Fruit fly (Drosophila melanogaster) whole organism, embryonic: ENCODE measurements around the gene PIG-U.

ENCODE experiments used
- Adf1 ChIP-seq: fragments of 200-800 bp; sonication (Bioruptor generic); IDR thresholded peaks from 2 replicates; pipeline ENCODE4 v1.3.6; 2022; ENCODE audit warnings: missing biosample characterization, missing genetic modification characterization
- Atf6 ChIP-seq: fragments of 200-800 bp; sonication (Bioruptor generic); IDR thresholded peaks from 2 replicates; pipeline ENCODE4 v1.3.6; 2022; ENCODE audit warnings: missing biosample characterization, missing genetic modification characterization
- Bteb2 ChIP-seq: fragments of 200-800 bp; sonication (Bioruptor generic); optimal IDR thresholded peaks from 2 replicates; lab custom pipeline; 2016; ENCODE audit warnings: missing biosample characterization, missing genetic modification characterization
- CG12391 ChIP-seq: fragments of 200-800 bp; sonication (Bioruptor generic); optimal IDR thresholded peaks from 3 replicates; lab custom pipeline; 2018; ENCODE audit warnings: missing biosample characterization, mild to moderate bottlenecking, missing genetic modification characterization, moderate library complexity
- CG13775 ChIP-seq: fragments of 200-800 bp; sonication (Bioruptor generic); optimal IDR thresholded peaks from 3 replicates; lab custom pipeline; 2017; ENCODE audit warnings: missing biosample characterization, mild to moderate bottlenecking, missing genetic modification characterization
- CG14860 ChIP-seq: fragments of 200-800 bp; sonication (Bioruptor generic); IDR thresholded peaks from 3 replicates; pipeline ENCODE4 v1.3.6; 2022; ENCODE audit warnings: missing biosample characterization, missing genetic modification characterization; ENCODE audit not compliant: partially characterized antibody
- CG15073 ChIP-seq: fragments of 200-800 bp; sonication (Bioruptor generic); optimal IDR thresholded peaks from 2 replicates; lab custom pipeline; 2016; ENCODE audit warnings: missing biosample characterization, missing genetic modification characterization
- CG17385 ChIP-seq: fragments of 200-800 bp; sonication (Bioruptor generic); optimal IDR thresholded peaks from 3 replicates; lab custom pipeline; 2018; ENCODE audit warnings: missing biosample characterization, mild to moderate bottlenecking, missing genetic modification characterization
- CG3065 ChIP-seq: fragments of 200-800 bp; sonication (Bioruptor generic); optimal IDR thresholded peaks from 2 replicates; lab custom pipeline; 2016; ENCODE audit warnings: missing biosample characterization, missing genetic modification characterization
- CG31388 ChIP-seq: fragments of 200-800 bp; sonication (Bioruptor generic); optimal IDR thresholded peaks from 2 replicates; lab custom pipeline; 2016; ENCODE audit warnings: missing biosample characterization, missing genetic modification characterization
- CG4404 ChIP-seq: fragments of 200-800 bp; sonication (Bioruptor generic); IDR thresholded peaks from 2 replicates; pipeline ENCODE4 v1.3.6; 2022; ENCODE audit warnings: missing biosample characterization, missing genetic modification characterization
- CG6654 ChIP-seq: fragments of 200-800 bp; sonication (Bioruptor generic); optimal IDR thresholded peaks from 2 replicates; lab custom pipeline; 2017; ENCODE audit warnings: missing biosample characterization, mild to moderate bottlenecking, missing genetic modification characterization
- CG6791 ChIP-seq: fragments of 200-800 bp; sonication (Bioruptor generic); IDR thresholded peaks from 3 replicates; pipeline ENCODE4 v1.3.6; 2022; ENCODE audit warnings: missing biosample characterization, missing genetic modification characterization; ENCODE audit not compliant: partially characterized antibody
- CG6854 ChIP-seq: fragments of 200-800 bp; sonication (Bioruptor generic); optimal IDR thresholded peaks from 3 replicates; lab custom pipeline; 2017; ENCODE audit warnings: missing biosample characterization, mild to moderate bottlenecking, missing genetic modification characterization
- CG7786 ChIP-seq: fragments of 200-800 bp; sonication (Bioruptor generic); optimal IDR thresholded peaks from 2 replicates; lab custom pipeline; 2016; ENCODE audit warnings: missing biosample characterization, missing genetic modification characterization
- CG8924 ChIP-seq: fragments of 200-800 bp; optimal IDR thresholded peaks from 3 replicates; lab custom pipeline; 2019; ENCODE audit warnings: missing biosample characterization, mild to moderate bottlenecking, missing genetic modification characterization, moderate library complexity
- CrebB ChIP-seq: fragments of 200-800 bp; sonication (Bioruptor generic); optimal IDR thresholded peaks from 3 replicates; lab custom pipeline; 2018; ENCODE audit warnings: missing biosample characterization, mild to moderate bottlenecking, missing genetic modification characterization
- D ChIP-seq, 2 experiments: fragments of 200-800 bp in 1 of 2; fragments of >200 bp in 1 of 2; sonication (Bioruptor generic) in 1 of 2; optimal IDR thresholded peaks; 2 replicates in 1 of 2; 3 replicates in 1 of 2; lab custom pipeline; 2017; ENCODE audit warnings: mild to moderate bottlenecking in 1 of 2, missing biosample characterization in 1 of 2, missing genetic modification characterization in 1 of 2, missing genetic modification reagents in 1 of 2
- D19B ChIP-seq: fragments of 200-800 bp; sonication (Bioruptor generic); optimal IDR thresholded peaks from 2 replicates; lab custom pipeline; 2017; ENCODE audit warnings: missing biosample characterization, mild to moderate bottlenecking, missing genetic modification characterization
- Deaf1 ChIP-seq: fragments of 200-800 bp; optimal IDR thresholded peaks from 3 replicates; lab custom pipeline; 2019; ENCODE audit warnings: missing biosample characterization, mild to moderate bottlenecking, missing genetic modification characterization, moderate library complexity
- Dek ChIP-seq: fragments of 200-800 bp; sonication (Bioruptor generic); optimal IDR thresholded peaks from 3 replicates; lab custom pipeline; 2019; ENCODE audit warnings: missing biosample characterization, mild to moderate bottlenecking, missing genetic modification characterization, moderate library complexity
- Doc3 ChIP-seq: fragments of 200-800 bp; sonication (Bioruptor generic); IDR thresholded peaks from 3 replicates; pipeline ENCODE4 v1.3.6; 2022; ENCODE audit warnings: missing biosample characterization, missing genetic modification characterization; ENCODE audit not compliant: partially characterized antibody
- Ets97D ChIP-seq: fragments of 200-800 bp; sonication (Bioruptor generic); optimal IDR thresholded peaks from 3 replicates; lab custom pipeline; 2016; ENCODE audit warnings: missing biosample characterization, missing genetic modification characterization
- Hmr ChIP-seq: fragments of 200-800 bp; sonication (Bioruptor generic); optimal IDR thresholded peaks from 3 replicates; lab custom pipeline; 2017; ENCODE audit warnings: mild to moderate bottlenecking, missing biosample characterization, missing genetic modification reagents, missing genetic modification characterization
- Hr51 ChIP-seq, 2 experiments: fragments of 200-800 bp; sonication (Bioruptor generic); optimal IDR thresholded peaks; 2 replicates in 1 of 2; 3 replicates in 1 of 2; lab custom pipeline; 2016 to 2018; ENCODE audit warnings: missing biosample characterization in 2 of 2, missing genetic modification characterization in 2 of 2, mild to moderate bottlenecking in 1 of 2, moderate library complexity in 1 of 2
- MBD-R2 ChIP-seq: fragments of 200-800 bp; sonication (Bioruptor generic); IDR thresholded peaks from 2 replicates; pipeline ENCODE4 v1.3.6; 2022; ENCODE audit warnings: missing biosample characterization, missing genetic modification characterization
- Myb ChIP-seq: fragments of 200-800 bp; sonication (Bioruptor generic); optimal IDR thresholded peaks from 2 replicates; lab custom pipeline; 2016; ENCODE audit warnings: missing biosample characterization, missing genetic modification characterization
- Neu2 ChIP-seq: fragments of 200-800 bp; sonication (Bioruptor generic); optimal IDR thresholded peaks from 3 replicates; lab custom pipeline; 2016; ENCODE audit warnings: missing biosample characterization, missing genetic modification characterization, borderline replicate concordance
- Optix ChIP-seq: fragments of 200-800 bp; sonication (Bioruptor generic); IDR thresholded peaks from 3 replicates; pipeline ENCODE4 v1.3.6; 2022; ENCODE audit warnings: missing biosample characterization, missing genetic modification characterization
- aop ChIP-seq: fragments of 200-800 bp; sonication (Bioruptor generic); IDR thresholded peaks from 2 replicates; pipeline ENCODE4 v1.3.6; 2022; ENCODE audit warnings: missing biosample characterization, missing genetic modification characterization
- chinmo ChIP-seq: fragments of 200-800 bp; sonication (Bioruptor generic); IDR thresholded peaks from 4 replicates; pipeline ENCODE4 v1.3.6; 2022; ENCODE audit warnings: missing biosample characterization, missing genetic modification characterization; ENCODE audit not compliant: partially characterized antibody
- chn ChIP-seq: fragments of 200-800 bp; sonication (Bioruptor generic); optimal IDR thresholded peaks from 2 replicates; lab custom pipeline; 2016; ENCODE audit warnings: missing biosample characterization, missing genetic modification characterization
- dmrt99B ChIP-seq: fragments of 200-800 bp; sonication (Bioruptor generic); optimal IDR thresholded peaks from 2 replicates; lab custom pipeline; 2018; ENCODE audit warnings: missing biosample characterization, mild to moderate bottlenecking, missing genetic modification characterization, moderate library complexity
- eve ChIP-seq, 2 experiments: fragments of >200 bp; optimal IDR thresholded peaks; 2 replicates each; lab custom pipeline; 2017; ENCODE audit warnings: missing biosample characterization in 2 of 2, missing genetic modification characterization in 2 of 2
- fd102C ChIP-seq: fragments of 200-800 bp; sonication (Bioruptor generic); optimal IDR thresholded peaks from 2 replicates; lab custom pipeline; 2018; ENCODE audit warnings: missing biosample characterization, mild to moderate bottlenecking, missing genetic modification characterization, moderate library complexity
- gsb-n ChIP-seq: fragments of 200-800 bp; sonication (Bioruptor generic); optimal IDR thresholded peaks from 3 replicates; lab custom pipeline; 2018; ENCODE audit warnings: missing biosample characterization, mild to moderate bottlenecking, missing genetic modification characterization
- maf-S ChIP-seq: fragments of 200-800 bp; sonication (Bioruptor generic); optimal IDR thresholded peaks from 2 replicates; lab custom pipeline; 2016; ENCODE audit warnings: missing biosample characterization, missing genetic modification characterization
- nerfin-1 ChIP-seq: fragments of 200-800 bp; sonication (Bioruptor generic); optimal IDR thresholded peaks from 3 replicates; lab custom pipeline; 2019; ENCODE audit warnings: missing biosample characterization, mild to moderate bottlenecking, missing genetic modification characterization, moderate library complexity
- pan ChIP-seq, 4 experiments: fragments of >200 bp in 3 of 4; fragments of 200-800 bp in 1 of 4; sonication (Bioruptor generic) in 1 of 4; optimal IDR thresholded peaks in 3 of 4; IDR thresholded peaks in 1 of 4; 2 replicates each; pipeline versions ENCODE4 v1.3.6 to Lab custom; 2017 to 2022; ENCODE audit warnings: missing biosample characterization in 2 of 4, missing genetic modification characterization in 2 of 4, mixed read lengths in 1 of 4
- ro ChIP-seq: fragments of 200-800 bp; sonication (Bioruptor generic); IDR thresholded peaks from 2 replicates; pipeline ENCODE4 v1.3.6; 2022; ENCODE audit warnings: missing biosample characterization, missing genetic modification characterization
- sc ChIP-seq, 3 experiments: fragments of >200 bp in 2 of 3; fragments of 200-800 bp in 1 of 3; sonication (Bioruptor generic) in 1 of 3; optimal IDR thresholded peaks; 2 replicates in 2 of 3; 3 replicates in 1 of 3; lab custom pipeline; 2017; ENCODE audit warnings: mild to moderate bottlenecking in 1 of 3, missing biosample characterization in 1 of 3, missing genetic modification characterization in 1 of 3, missing genetic modification reagents in 1 of 3
- stc ChIP-seq: fragments of 200-800 bp; sonication (Bioruptor generic); IDR thresholded peaks from 2 replicates; pipeline ENCODE4 v1.3.6; 2022; ENCODE audit warnings: missing biosample characterization, missing genetic modification characterization
- tgo ChIP-seq: fragments of 200-800 bp; sonication (Bioruptor generic); IDR thresholded peaks from 3 replicates; pipeline ENCODE4 v1.3.6; 2022; ENCODE audit warnings: missing biosample characterization, missing genetic modification characterization
- trem ChIP-seq: fragments of 200-800 bp; optimal IDR thresholded peaks from 3 replicates; lab custom pipeline; 2019; ENCODE audit warnings: missing biosample characterization, mild to moderate bottlenecking, missing genetic modification characterization, moderate library complexity
- trh ChIP-seq: fragments of 200-800 bp; sonication (Bioruptor generic); optimal IDR thresholded peaks from 2 replicates; lab custom pipeline; 2016; ENCODE audit warnings: missing biosample characterization, missing genetic modification characterization
- tup ChIP-seq: fragments of 200-800 bp; sonication (Bioruptor generic); optimal IDR thresholded peaks from 2 replicates; lab custom pipeline; 2016; ENCODE audit warnings: missing biosample characterization, mild to moderate bottlenecking, missing genetic modification characterization, moderate library complexity
- twi ChIP-seq: fragments of 200-800 bp; optimal IDR thresholded peaks from 2 replicates; lab custom pipeline; 2019; ENCODE audit warnings: missing biosample characterization, mild to moderate bottlenecking, missing genetic modification characterization, moderate library complexity
- zen ChIP-seq: fragments of 200-800 bp; sonication (Bioruptor generic); optimal IDR thresholded peaks from 3 replicates; lab custom pipeline; 2018; ENCODE audit warnings: missing biosample characterization, mild to moderate bottlenecking, missing genetic modification characterization, moderate library complexity

The PIG-U gene

dm6 chr2L:8514748-8515147, at the start of gene PIG-U, which contains the start of gene CG13097 (continued):
- TF ChIP-seq chinmo (GFP tag; lab: Robert Waterston, UW): no peak
- TF ChIP-seq Ets97D (GFP tag; lab: Kevin White, UChicago): peak; percentile 78
- peak; percentile 71 for TF ChIP-seq maf-S (GFP tag; lab: Kevin White, UChicago)
- TF ChIP-seq Deaf1: peak; percentile 35
- peak; percentile 36 for TF ChIP-seq fd102C
- peak; percentile 65 for TF ChIP-seq Bteb2
- peak; percentile 86 for TF ChIP-seq CG6791
- TF ChIP-seq CG15073: peak; percentile 6
- peak; percentile 30 for TF ChIP-seq CrebB
- TF ChIP-seq gsb-n (tag; lab: Kevin White, UChicago): no peak
- TF ChIP-seq CG4404 (GFP tag; lab: Robert Waterston, UW): peak; percentile 68
- TF ChIP-seq CG13775 (GFP tag; lab: Kevin White, UChicago): peak; percentile 82
- no peak; the same call in 1 of the 3 replicates for TF ChIP-seq Optix (GFP tag; lab: Robert Waterston, UW)
- TF ChIP-seq D (optimal IDR thresholded peaks at IDR 0.05; lab: Kevin White, UChicago): no peak
- TF ChIP-seq D (GFP tag; optimal IDR thresholded peaks at IDR 0.05; lab: Kevin White, UChicago): no peak
- TF ChIP-seq aop (GFP tag; lab: Robert Waterston, UW): no peak
- peak; percentile 83 for TF ChIP-seq tgo (GFP tag; lab: Robert Waterston, UW)
- TF ChIP-seq chn: peak; percentile 88
- TF ChIP-seq MBD-R2 (GFP tag; lab: Robert Waterston, UW): peak; percentile 91; the same call in 1 of the 2 replicates
- TF ChIP-seq Myb: peak; percentile 68
- TF ChIP-seq Dek (tag; lab: Kevin White, UChicago): peak; percentile 71
- peak; percentile 66 to 76 for TF ChIP-seq Hr51 (GFP tag; optimal IDR thresholded peaks at IDR 0.05; lab: Kevin White, UChicago)
- TF ChIP-seq tup (GFP tag; lab: Kevin White, UChicago): peak; percentile 84
- TF ChIP-seq CG12391 (tag; lab: Kevin White, UChicago): peak; percentile 91
- no peak for TF ChIP-seq eve (GFP tag; optimal IDR thresholded peaks at IDR 0.05; lab: Kevin White, UChicago)
- TF ChIP-seq CG31388 (GFP tag; lab: Kevin White, UChicago): peak; percentile 49
- no peak for TF ChIP-seq CG6854
- TF ChIP-seq zen (tag; lab: Kevin White, UChicago): peak; percentile 78
- TF ChIP-seq CG3065 (GFP tag; lab: Kevin White, UChicago): peak; percentile 53
- no peak for TF ChIP-seq Neu2 (GFP tag; lab: Kevin White, UChicago)
- peak; percentile 69 for TF ChIP-seq CG8924 (tag; lab: Kevin White, UChicago)
- TF ChIP-seq CG7786 (GFP tag; lab: Kevin White, UChicago): peak; percentile 69
- TF ChIP-seq Adf1 (GFP tag; lab: Robert Waterston, UW): peak; percentile 49
- peak; percentile 31 for TF ChIP-seq CG6654 (GFP tag; lab: Kevin White, UChicago)
- peak; percentile 62 for TF ChIP-seq trh (GFP tag; lab: Kevin White, UChicago)
- no peak for TF ChIP-seq pan (optimal IDR thresholded peaks at IDR 0.05; lab: Kevin White, UChicago)
- peak in 1 of 2 experiments; percentile 84 for TF ChIP-seq pan (GFP tag; optimal IDR thresholded peaks at IDR 0.05 in 1 of 2, IDR thresholded peaks at IDR 0.05 in 1 of 2)
- peak; percentile 58 for TF ChIP-seq twi (tag; lab: Kevin White, UChicago)
- no peak for TF ChIP-seq sc (optimal IDR thresholded peaks at IDR 0.05; lab: Kevin White, UChicago)
- TF ChIP-seq sc (GFP tag; optimal IDR thresholded peaks at IDR 0.05; lab: Kevin White, UChicago): no peak
- TF ChIP-seq Atf6 (GFP tag; lab: Robert Waterston, UW): peak; percentile 85
- TF ChIP-seq trem: peak; percentile 91
- peak; percentile 98 for TF ChIP-seq Doc3 (GFP tag; lab: Robert Waterston, UW)
- TF ChIP-seq Hmr (GFP tag; lab: Kevin White, UChicago): no peak
- TF ChIP-seq stc: peak; percentile 55
- peak; percentile 46 for TF ChIP-seq D19B
- no peak for TF ChIP-seq ro (GFP tag; lab: Robert Waterston, UW)
- TF ChIP-seq nerfin-1 (tag; lab: Kevin White, UChicago): peak; percentile 75
- peak; percentile 74 for TF ChIP-seq CG17385 (GFP tag; lab: Kevin White, UChicago)
- no peak for TF ChIP-seq dmrt99B (tag; lab: Kevin White, UChicago)
- peak; percentile 88 for TF ChIP-seq CG14860 (GFP tag; lab: Robert Waterston, UW)
